Worm (Caenorhabditis elegans): ENCODE measurements around the gene Y116A8C.27.

Gene Y116A8C.27

DNA sequence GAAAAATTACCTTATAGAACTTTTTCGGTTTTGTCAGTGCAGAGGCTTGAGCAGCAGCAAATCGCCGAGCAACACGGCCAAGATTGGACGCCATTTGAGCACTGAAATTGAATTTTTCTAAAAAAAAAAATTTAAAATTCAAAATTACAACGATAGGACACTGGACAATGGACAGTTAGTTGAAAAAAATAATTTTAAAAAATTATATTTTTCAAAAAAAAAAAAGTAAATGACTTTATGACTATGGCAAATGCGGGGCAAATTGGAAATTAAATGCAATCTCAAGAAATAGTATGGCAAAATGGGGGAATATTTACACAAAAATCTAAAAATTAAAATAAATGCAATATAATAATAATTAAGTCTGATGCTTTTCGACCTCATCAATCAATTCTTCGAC is at the start of gene Y116A8C.27:
TSS of gene Y116A8C.27 (minus strand) at position 101 of the 400 bp plus-strand sequence.
- TF ChIP-seq pha-2 (tag; optimal IDR thresholded peaks at IDR 0.05) (no peak), sox-4 (tag; optimal IDR thresholded peaks at IDR 0.05) (no peak), odd-2 (tag; optimal IDR thresholded peaks at IDR 0.05) (no peak), ceh-22 (tag; optimal IDR thresholded peaks at IDR 0.05) (no peak), zip-5 (tag; optimal IDR thresholded peaks at IDR 0.05) (no peak), pax-1 (tag; optimal IDR thresholded peaks at IDR 0.05) (no peak)

DNA sequence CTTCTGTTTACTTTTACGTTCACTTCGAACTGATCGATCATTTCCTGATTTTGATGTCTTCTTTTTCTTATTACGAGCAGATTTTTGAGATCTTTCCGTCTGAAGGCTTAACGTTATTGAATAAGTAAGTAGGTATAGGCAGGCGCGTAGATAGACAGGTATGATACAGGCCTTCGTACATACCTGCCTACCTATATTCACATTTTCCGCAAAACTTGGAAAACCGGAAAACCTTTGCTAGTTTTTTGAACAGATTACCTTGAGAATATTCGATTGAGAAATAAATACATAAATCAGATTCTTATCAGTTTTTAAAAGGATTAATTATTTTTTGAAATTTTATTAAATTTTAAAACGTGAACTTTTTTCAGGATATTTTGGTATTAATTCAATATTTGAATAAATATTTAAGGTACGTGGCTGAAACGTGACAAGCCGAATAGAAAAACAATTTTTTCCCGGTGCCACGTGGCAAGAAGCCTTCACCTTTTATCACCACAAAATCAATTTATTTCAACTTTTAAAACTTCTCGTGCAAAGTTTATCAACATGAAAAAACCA is 35.0 kb upstream of the Y116A8C.27 start, which contains the start of the genes Y116A8C.37 and Y116A8C.38:
TSS of gene Y116A8C.37 (minus strand) at position 101 of the 561 bp plus-strand sequence.
TSS of gene Y116A8C.38 (plus strand) at position 511 of the 561 bp plus-strand sequence.
- TF ChIP-seq hlh-13 (GFP tag; optimal IDR thresholded peaks at IDR 0.05), result no peak

DNA sequence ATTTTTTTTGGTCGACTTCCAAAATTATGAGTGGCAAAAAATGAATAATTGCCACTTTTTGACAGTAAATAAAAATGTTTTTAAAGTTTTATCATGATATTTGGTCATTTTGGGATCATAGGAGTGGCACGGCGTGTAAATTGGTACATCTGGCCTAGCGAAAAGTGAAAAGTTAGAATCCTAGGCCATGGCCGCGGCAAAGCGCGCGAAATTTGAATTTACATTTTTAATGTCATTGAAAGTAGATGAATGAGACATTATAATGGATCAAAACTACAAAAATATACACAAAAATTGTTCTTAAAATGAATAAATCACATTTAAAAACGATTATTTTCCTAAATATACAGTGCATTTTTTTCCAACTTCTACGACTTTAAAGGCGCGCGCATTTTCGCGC is 30.4 kb upstream of the Y116A8C.27 start:
- no peak for TF ChIP-seq Y22D7AL.16 (tag; optimal IDR thresholded peaks at IDR 0.05)
- TF ChIP-seq ceh-30 (tag; optimal IDR thresholded peaks at IDR 0.05), result no peak
- TF ChIP-seq ceh-24 (tag; optimal IDR thresholded peaks at IDR 0.05), result no peak
- TF ChIP-seq hlh-15 (tag; optimal IDR thresholded peaks at IDR 0.05), result no peak
- TF ChIP-seq fkh-6 (tag; optimal IDR thresholded peaks at IDR 0.05), result no peak
- TF ChIP-seq K09A11.1 (tag; optimal IDR thresholded peaks at IDR 0.05; ENCODE audit: insufficient read depth), result no peak
- no peak for TF ChIP-seq unc-42 (tag; optimal IDR thresholded peaks at IDR 0.05)
- no peak for TF ChIP-seq unc-3 (GFP tag; conservative IDR thresholded peaks at IDR 0.05)
- no peak for TF ChIP-seq unc-3 (tag; optimal IDR thresholded peaks at IDR 0.05)
- TF ChIP-seq pqm-1 (tag; optimal IDR thresholded peaks at IDR 0.05), result no peak
- no peak for TF ChIP-seq mec-3 (tag; optimal IDR thresholded peaks at IDR 0.05; ENCODE audit: borderline replicate concordance)
- no peak for TF ChIP-seq ceh-45 (GFP tag; IDR thresholded peaks at IDR 0.05)

DNA sequence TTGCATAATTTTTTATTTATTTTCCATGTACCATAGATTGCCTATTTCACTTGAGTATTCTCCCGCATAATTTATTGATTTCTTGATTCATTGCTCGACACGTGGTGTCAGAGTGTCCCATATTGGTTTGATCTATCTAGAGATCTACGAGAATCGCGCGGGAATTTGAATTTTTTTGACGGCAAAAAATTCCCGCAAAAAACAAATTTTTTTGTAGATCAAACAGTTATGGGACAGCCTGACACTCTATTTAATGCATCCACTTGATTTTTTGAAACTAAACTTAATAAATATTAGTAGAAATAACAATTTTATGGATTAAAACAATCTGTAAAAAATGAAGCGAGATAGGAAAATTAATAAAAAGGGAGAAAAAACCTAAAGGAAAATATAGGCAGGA is 29.9 kb upstream of the Y116A8C.27 start:
- TF ChIP-seq ama-1 (optimal IDR thresholded peaks at IDR 0.05) (no peak), K09A11.1 (tag; optimal IDR thresholded peaks at IDR 0.05; ENCODE audit: insufficient read depth) (no peak), ceh-24 (tag; optimal IDR thresholded peaks at IDR 0.05) (no peak), odd-2 (tag; optimal IDR thresholded peaks at IDR 0.05) (no peak), lin-11 (tag; optimal IDR thresholded peaks at IDR 0.05) (no peak), pat-9 (tag; optimal IDR thresholded peaks at IDR 0.05) (no peak), madf-2 (tag; optimal IDR thresholded peaks at IDR 0.05) (no peak), pqm-1 (tag; optimal IDR thresholded peaks at IDR 0.05) (no peak), fkh-6 (tag; optimal IDR thresholded peaks at IDR 0.05) (no peak), eyg-1 (tag; optimal IDR thresholded peaks at IDR 0.05) (no peak), lim-6 (tag; optimal IDR thresholded peaks at IDR 0.05) (no peak), ceh-2 (tag; optimal IDR thresholded peaks at IDR 0.05) (no peak), pag-3 (tag; optimal IDR thresholded peaks at IDR 0.05; ENCODE audit: borderline replicate concordance) (no peak), pha-4 (tag; optimal IDR thresholded peaks at IDR 0.05) (no peak), gmeb-2 (tag; optimal IDR thresholded peaks at IDR 0.05) (no peak)

DNA sequence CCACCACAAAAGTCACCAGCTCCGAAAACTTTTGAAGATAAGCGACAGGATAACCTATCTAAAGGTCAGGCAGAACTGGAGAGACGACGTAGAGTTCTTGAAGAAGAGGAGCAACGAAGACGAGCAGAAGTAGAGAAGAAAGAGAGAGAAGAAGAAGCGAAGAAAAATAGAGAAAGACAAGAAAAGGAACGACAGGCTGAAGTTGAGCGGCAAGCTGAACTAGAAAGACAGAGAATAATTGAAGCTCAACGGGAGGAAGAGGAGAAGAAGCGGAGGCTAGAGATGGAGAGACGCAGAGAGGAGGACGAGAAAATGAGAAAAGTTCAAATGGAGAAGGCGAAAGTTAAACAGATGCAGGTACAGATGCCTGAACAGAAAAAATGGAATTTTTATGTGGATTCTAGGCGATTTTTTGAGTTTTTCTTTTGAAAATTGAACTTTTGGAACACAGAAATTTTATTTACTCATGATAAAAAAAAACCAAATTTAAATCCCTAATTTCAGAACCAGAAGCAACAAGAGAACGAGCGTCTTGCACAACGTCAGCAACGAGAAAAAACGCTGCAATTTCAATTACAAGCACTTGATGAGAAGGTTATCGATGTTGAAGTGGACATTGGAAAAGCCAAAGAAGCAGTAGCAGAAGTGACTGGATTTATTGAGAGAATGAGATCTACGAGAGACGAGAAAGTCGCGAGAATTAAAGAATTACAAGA is 25.1 kb upstream of the Y116A8C.27 start:
- TF ChIP-seq unc-42 (tag; optimal IDR thresholded peaks at IDR 0.05), result peak; percentile 2
- TF ChIP-seq lin-11 (tag; optimal IDR thresholded peaks at IDR 0.05), result no peak

DNA sequence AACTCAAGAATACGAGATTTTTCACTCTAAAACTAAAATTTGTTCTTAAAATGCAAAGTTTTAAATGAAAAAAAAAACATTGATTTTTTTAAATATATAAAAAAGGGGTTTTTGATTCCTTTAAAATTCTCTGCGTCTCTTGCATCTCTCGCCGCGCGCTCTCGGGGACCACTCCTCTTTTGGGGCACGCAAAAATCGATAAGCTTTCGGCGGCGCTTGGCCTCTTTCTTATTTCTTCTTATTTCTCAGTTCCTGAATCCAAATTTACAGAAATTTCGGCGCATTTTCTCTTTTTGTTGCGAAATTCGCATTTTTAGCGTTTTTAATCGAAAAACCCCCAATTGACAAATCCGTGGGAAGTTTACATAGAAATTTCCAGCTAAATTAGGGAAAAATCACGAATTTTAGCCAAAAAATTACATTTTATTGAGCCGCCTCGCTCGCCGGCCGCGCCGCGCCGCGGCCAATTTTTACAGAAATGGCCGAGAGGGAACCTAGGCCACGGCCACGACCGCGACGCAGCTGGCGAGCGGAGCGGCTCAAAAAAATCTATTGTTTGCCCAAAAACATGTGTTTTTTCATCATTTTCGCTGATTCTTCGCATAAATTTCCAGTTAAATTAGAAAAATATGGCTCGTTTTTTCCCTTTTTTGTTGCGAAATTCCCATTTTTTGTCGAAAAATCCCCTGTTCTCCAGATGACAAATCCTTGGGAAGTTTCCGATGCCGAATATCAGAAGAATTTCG is 23.1 kb upstream of the Y116A8C.27 start, which contains the start of gene itsn-1:
TSS of gene itsn-1 (plus strand) at position 696 of the 746 bp plus-strand sequence.
- no peak for TF ChIP-seq ceh-22 (tag; optimal IDR thresholded peaks at IDR 0.05)
- TF ChIP-seq eyg-1 (tag; optimal IDR thresholded peaks at IDR 0.05), result no peak
- no peak for TF ChIP-seq hlh-6 (tag; optimal IDR thresholded peaks at IDR 0.05)
- TF ChIP-seq ceh-48 (tag; optimal IDR thresholded peaks at IDR 0.05), result peak; percentile 93
- TF ChIP-seq ztf-16 (tag; optimal IDR thresholded peaks at IDR 0.05), result no peak
- no peak for TF ChIP-seq ceh-31 (tag; optimal IDR thresholded peaks at IDR 0.05)
- TF ChIP-seq pqm-1 (tag; optimal IDR thresholded peaks at IDR 0.05), result no peak
- TF ChIP-seq ets-4 (tag; optimal IDR thresholded peaks at IDR 0.05), result no peak

All from whole organism, late embryonic.